Fruit fly (Drosophila melanogaster) Kc167 (cell line): Measurements from ENCODE around the gene CG31431.

Source experiments
- Myc ChIP-seq: fragments of >200 bp; optimal IDR thresholded peaks from 2 replicates; lab custom pipeline; 2017; ENCODE audit warnings: missing external identifiers
- psq ChIP-seq: fragments of >200 bp; optimal IDR thresholded peaks from 2 replicates; lab custom pipeline; 2017; ENCODE audit warnings: missing external identifiers
- ttk ChIP-seq: sonication (Bioruptor generic); optimal IDR thresholded peaks from 2 replicates; lab custom pipeline; 2017; ENCODE audit warnings: missing external identifiers

- no peak for TF ChIP-seq psq (lab: Kevin White, UChicago)
- no peak for TF ChIP-seq ttk (lab: Kevin White, UChicago)
- no peak for TF ChIP-seq Myc (lab: Kevin White, UChicago)
These were observed 11.0 kb upstream of the CG31431 start for dm6 chr3R:21859509-21859908.
